Worm (Caenorhabditis elegans) whole organism, L4 larva: ENCODE measurements around the gene T01D1.5.

ENCODE experiments used
- D1046.2 ChIP-seq: fragments of 200-800 bp; sonication (Bioruptor generic); IDR thresholded peaks from 2 replicates; pipeline ENCODE4 v1.3.6; 2022; ENCODE audit warnings: missing genetic modification characterization, missing compliant biosample characterization
- F37D6.2 ChIP-seq: sonication (generic microtip); optimal IDR thresholded peaks from 2 replicates; lab custom pipeline; 2016; ENCODE audit warnings: mild to moderate bottlenecking, missing genetic modification characterization, missing compliant biosample characterization
- T26A8.4 ChIP-seq: fragments of 200-800 bp; sonication (Bioruptor generic); IDR thresholded peaks from 2 replicates; pipeline ENCODE4 v1.3.6; 2022; ENCODE audit warnings: missing genetic modification characterization, missing compliant biosample characterization
- Y48G9A.11 ChIP-seq: fragments of 200-800 bp; sonication (Bioruptor generic); IDR thresholded peaks from 2 replicates; pipeline ENCODE4 v1.3.6; 2022; ENCODE audit warnings: missing genetic modification reagents, missing genetic modification characterization, missing compliant biosample characterization
- aha-1 ChIP-seq: fragments of 150-350 bp; peaks from one replicate; lab custom pipeline; 2014; ENCODE audit warnings: missing biosample characterization, missing genetic modification characterization
- ama-1 ChIP-seq: fragments of 150-350 bp; optimal IDR thresholded peaks from 2 replicates; lab custom pipeline; 2014; ENCODE audit warnings: inconsistent platforms, mixed read lengths
- arid-1 ChIP-seq: fragments of 200-800 bp; sonication (Bioruptor generic); conservative IDR thresholded peaks from 2 replicates; pipeline ENCODE4 v1.3.6; 2022; ENCODE audit warnings: missing genetic modification reagents, missing genetic modification characterization, missing compliant biosample characterization
- ceh-82 ChIP-seq: sonication (generic microtip); optimal IDR thresholded peaks from 2 replicates; lab custom pipeline; 2017; ENCODE audit warnings: missing biosample characterization, missing genetic modification characterization
- daf-8 ChIP-seq: fragments of 200-800 bp; sonication (Bioruptor generic); IDR thresholded peaks from 2 replicates; pipeline ENCODE4 v1.3.6; 2022; ENCODE audit warnings: missing genetic modification characterization, missing compliant biosample characterization
- dmd-8 ChIP-seq: fragments of 200-800 bp; sonication (Bioruptor generic); IDR thresholded peaks from 2 replicates; pipeline ENCODE4 v1.3.6; 2022; ENCODE audit warnings: missing genetic modification characterization, missing compliant biosample characterization
- dmd-9 ChIP-seq: fragments of 200-800 bp; sonication (Bioruptor generic); IDR thresholded peaks from 2 replicates; pipeline ENCODE4 v1.3.6; 2022; ENCODE audit warnings: missing genetic modification reagents, missing genetic modification characterization, missing compliant biosample characterization
- duxl-1 ChIP-seq: sonication (generic microtip); optimal IDR thresholded peaks from 2 replicates; lab custom pipeline; 2016; ENCODE audit warnings: mild to moderate bottlenecking, missing genetic modification characterization, moderate library complexity, missing compliant biosample characterization; ENCODE audit not compliant: poor library complexity
- egl-43 ChIP-seq: fragments of 200-800 bp; sonication (Bioruptor generic); IDR thresholded peaks from 2 replicates; pipeline ENCODE4 v1.3.6; 2022; ENCODE audit warnings: missing genetic modification reagents, missing genetic modification characterization, missing compliant biosample characterization
- fos-1 ChIP-seq: fragments of 150-350 bp; optimal IDR thresholded peaks from 2 replicates; lab custom pipeline; 2014; ENCODE audit warnings: missing biosample characterization, missing genetic modification characterization
- hlh-11 ChIP-seq: fragments of 200-800 bp; sonication (Bioruptor generic); optimal IDR thresholded peaks from 2 replicates; lab custom pipeline; 2018; ENCODE audit warnings: mild to moderate bottlenecking, missing genetic modification characterization, missing compliant biosample characterization
- hlh-30 ChIP-seq: sonication (generic microtip); optimal IDR thresholded peaks from 2 replicates; lab custom pipeline; 2017; ENCODE audit warnings: antibody characterized with exemption, mild to moderate bottlenecking, missing genetic modification characterization, missing compliant biosample characterization; ENCODE audit not compliant: insufficient read depth
- hmg-1.1 ChIP-seq: fragments of 200-800 bp; sonication (Bioruptor generic); IDR thresholded peaks from 2 replicates; pipeline ENCODE4 v1.3.6; 2022; ENCODE audit warnings: missing genetic modification reagents, missing genetic modification characterization, missing compliant biosample characterization
- jun-1 ChIP-seq: fragments of 150-350 bp; optimal IDR thresholded peaks from 2 replicates; lab custom pipeline; 2014; ENCODE audit warnings: missing biosample characterization, missing genetic modification reagents, missing genetic modification characterization
- lin-1 ChIP-seq: fragments of 200-800 bp; sonication (Bioruptor generic); IDR thresholded peaks from 2 replicates; pipeline ENCODE4 v1.3.6; 2022; ENCODE audit warnings: missing genetic modification reagents, missing genetic modification characterization, missing compliant biosample characterization
- lin-15B ChIP-seq: fragments of 150-350 bp; sonication (generic microtip); optimal IDR thresholded peaks from 3 replicates; lab custom pipeline; 2014; ENCODE audit warnings: missing biosample characterization, missing genetic modification characterization
- lin-29 ChIP-seq: fragments of 200-800 bp; sonication (Bioruptor generic); IDR thresholded peaks from 2 replicates; pipeline ENCODE4 v1.3.6; 2022; ENCODE audit warnings: missing genetic modification reagents, missing genetic modification characterization, missing compliant biosample characterization
- lin-38 ChIP-seq: fragments of 200-800 bp; sonication (Bioruptor generic); IDR thresholded peaks from 2 replicates; pipeline ENCODE4 v1.3.6; 2022; ENCODE audit warnings: missing genetic modification reagents, missing genetic modification characterization, missing compliant biosample characterization
- lin-39 ChIP-seq: fragments of 150-350 bp; optimal IDR thresholded peaks from 2 replicates; lab custom pipeline; 2014; ENCODE audit warnings: missing biosample characterization, missing genetic modification reagents, missing genetic modification characterization
- lsy-2 ChIP-seq, 2 experiments: fragments of 150-350 bp in 1 of 2; sonication (generic microtip) in 1 of 2; optimal IDR thresholded peaks; 2 replicates each; lab custom pipeline; 2014 to 2017; ENCODE audit warnings: missing biosample characterization in 2 of 2, missing genetic modification characterization in 2 of 2
- mdl-1 ChIP-seq, 2 experiments: fragments of 150-350 bp in 1 of 2; sonication (generic microtip) in 1 of 2; optimal IDR thresholded peaks; 2 replicates each; lab custom pipeline; 2014 to 2017; ENCODE audit warnings: missing biosample characterization in 2 of 2, missing genetic modification characterization in 2 of 2
- nhr-10 ChIP-seq: fragments of 150-350 bp; optimal IDR thresholded peaks from 2 replicates; lab custom pipeline; 2014; ENCODE audit warnings: missing biosample characterization, missing genetic modification characterization
- nhr-28 ChIP-seq: fragments of 150-350 bp; optimal IDR thresholded peaks from 2 replicates; lab custom pipeline; 2014; ENCODE audit warnings: missing biosample characterization, missing genetic modification characterization
- nhr-42 ChIP-seq: fragments of 200-800 bp; sonication (Bioruptor generic); IDR thresholded peaks from 2 replicates; pipeline ENCODE4 v1.3.6; 2022; ENCODE audit warnings: missing genetic modification characterization, missing compliant biosample characterization
- nhr-76 ChIP-seq: fragments of 150-350 bp; optimal IDR thresholded peaks from 2 replicates; lab custom pipeline; 2014; ENCODE audit warnings: missing biosample characterization, missing genetic modification characterization
- pha-4 ChIP-seq, 2 experiments: fragments of 150-350 bp in 1 of 2; fragments of 200-800 bp in 1 of 2; sonication (Bioruptor generic) in 1 of 2; IDR thresholded peaks in 1 of 2; optimal IDR thresholded peaks in 1 of 2; 2 replicates each; pipeline versions ENCODE4 v1.3.6 to Lab custom; 2014 to 2022; ENCODE audit warnings: missing genetic modification characterization in 2 of 2, missing genetic modification reagents in 2 of 2, missing biosample characterization in 1 of 2, missing compliant biosample characterization in 1 of 2
- rbr-2 ChIP-seq: sonication (generic microtip); optimal IDR thresholded peaks from 2 replicates; lab custom pipeline; 2016; ENCODE audit warnings: missing genotype, missing genetic modification characterization, missing compliant biosample characterization
- snpc-1.2 ChIP-seq: fragments of 200-800 bp; sonication (Bioruptor generic); IDR thresholded peaks from 2 replicates; pipeline ENCODE4 v1.3.6; 2022; ENCODE audit warnings: missing genetic modification reagents, missing genetic modification characterization, missing compliant biosample characterization
- spr-1 ChIP-seq: sonication (generic microtip); optimal IDR thresholded peaks from 2 replicates; lab custom pipeline; 2016; ENCODE audit warnings: mild to moderate bottlenecking, missing genetic modification characterization, missing compliant biosample characterization
- tra-1 ChIP-seq: fragments of 200-800 bp; sonication (Bioruptor generic); IDR thresholded peaks from 2 replicates; pipeline ENCODE4 v1.3.6; 2022; ENCODE audit warnings: missing genetic modification reagents, missing genetic modification characterization, missing compliant biosample characterization
- unc-130 ChIP-seq: sonication (generic microtip); optimal IDR thresholded peaks from 2 replicates; lab custom pipeline; 2016; ENCODE audit warnings: missing genetic modification reagents, missing genetic modification characterization, missing compliant biosample characterization
- unc-62 ChIP-seq, 3 experiments: fragments of 150-350 bp in 1 of 3; sonication (generic microtip); optimal IDR thresholded peaks in 2 of 3; peaks in 1 of 3; 1 replicate in 1 of 3; 2 replicates in 2 of 3; lab custom pipeline; 2014 to 2017; ENCODE audit warnings: missing biosample characterization in 3 of 3, missing genetic modification characterization in 3 of 3, missing genetic modification reagents in 3 of 3, missing genotype in 1 of 3
- ztf-11 ChIP-seq: fragments of 150-350 bp; optimal IDR thresholded peaks from 2 replicates; lab custom pipeline; 2014; ENCODE audit warnings: missing biosample characterization, missing genetic modification characterization

T01D1.5 gene

ce11 chrII:155904-156303, 33.0 kb downstream of the T01D1.5 start, which contains the start of gene mrpl-28 (continued):
- no peak for TF ChIP-seq dmd-9
- no peak for TF ChIP-seq nhr-76 (tag; lab: Kevin White, UChicago)
- peak; percentile 60 for TF ChIP-seq jun-1 (tag; lab: Kevin White, UChicago)
- TF ChIP-seq hlh-30, result peak; percentile 81
- no peak; the same call in 1 of the 2 replicates for TF ChIP-seq lin-1 (GFP tag; lab: Robert Waterston, UW)
- peak; percentile 92 for TF ChIP-seq T26A8.4 (GFP tag; lab: Robert Waterston, UW)
- 0 out of 2 replicates have a peak, but pooled peaks have one; percentile 49 for TF ChIP-seq tra-1 (GFP tag; lab: Robert Waterston, UW)
- peak; percentile 53; the same call in 1 of the 2 replicates for TF ChIP-seq nhr-42 (GFP tag; lab: Robert Waterston, UW)
- peak; percentile 80; the same call in 1 of the 2 replicates for TF ChIP-seq pha-4 (GFP tag; IDR thresholded peaks at IDR 0.05; lab: Robert Waterston, UW)
- TF ChIP-seq pha-4 (tag; optimal IDR thresholded peaks at IDR 0.05; lab: Kevin White, UChicago), result peak; percentile 97
- TF ChIP-seq ceh-82 (tag; lab: Kevin White, UChicago), result no peak
- no peak for TF ChIP-seq lin-39 (tag; lab: Kevin White, UChicago)
- TF ChIP-seq rbr-2 (tag; lab: Kevin White, UChicago), result peak; percentile 90
- no peak for TF ChIP-seq D1046.2 (GFP tag; lab: Robert Waterston, UW)
- TF ChIP-seq nhr-10 (tag; lab: Kevin White, UChicago), result no peak
- peak; percentile 70 for TF ChIP-seq egl-43 (GFP tag; lab: Robert Waterston, UW)
- TF ChIP-seq ztf-11 (tag; lab: Kevin White, UChicago), result no peak
- peak; percentile 71 for TF ChIP-seq hmg-1.1
- peak; percentile 33 for TF ChIP-seq unc-130 (GFP tag; lab: Kevin White, UChicago)
- peak; percentile 87 for TF ChIP-seq duxl-1 (tag; lab: Kevin White, UChicago)
- TF ChIP-seq lin-29 (GFP tag; lab: Robert Waterston, UW), result 0 out of 2 replicates have a peak, but pooled peaks have one; percentile 47
- TF ChIP-seq F37D6.2 (tag; lab: Kevin White, UChicago), result peak; percentile 74
- TF ChIP-seq dmd-8 (GFP tag; lab: Robert Waterston, UW), result no peak
- TF ChIP-seq mdl-1 (tag; optimal IDR thresholded peaks at IDR 0.05; lab: Kevin White, UChicago), result peak in 1 of 2 experiments; percentile 21
- TF ChIP-seq arid-1 (GFP tag; lab: Robert Waterston, UW), result peak; percentile 78
- peak; percentile 60; the same call in 1 of the 2 replicates for TF ChIP-seq Y48G9A.11
- peak; percentile 87 for TF ChIP-seq lin-15B (tag; lab: Kevin White, UChicago)
- TF ChIP-seq lin-38 (GFP tag; lab: Robert Waterston, UW), result peak; percentile 99
- peak; percentile 71 for TF ChIP-seq spr-1
- peak; percentile 81 for TF ChIP-seq hlh-11 (tag; lab: Kevin White, UChicago)
- no peak for TF ChIP-seq fos-1
- TF ChIP-seq ama-1 (lab: Kevin White, UChicago), result peak; percentile 54
- TF ChIP-seq lsy-2 (tag; optimal IDR thresholded peaks at IDR 0.05; lab: Kevin White, UChicago), result peak; percentile 60 to 95
- 0 out of 2 replicates have a peak, but pooled peaks have one; percentile 16 for TF ChIP-seq snpc-1.2
- TF ChIP-seq, all 104 proteins: peak for 56

- TF ChIP-seq nhr-28 (no peak), dmd-8 (GFP tag; lab: Robert Waterston, UW) (no peak), aha-1 (tag; lab: Kevin White, UChicago) (peak; percentile 12), ceh-82 (tag; lab: Kevin White, UChicago) (no peak)
Observed at ce11 chrII:152283-152682, 36.6 kb downstream of the T01D1.5 start, which contains the start of gene T25D3.3. T25D3.3 (plus strand) TSS chrII:152583.

ce11 chrII:151495-151894, 37.4 kb downstream of the T01D1.5 start:
- no peak for TF ChIP-seq daf-8 (GFP tag; lab: Robert Waterston, UW)
- peak in 1 of 2 experiments; percentile 95 for TF ChIP-seq unc-62 (GFP tag; optimal IDR thresholded peaks at IDR 0.05 in 1 of 2; lab: Kevin White, UChicago)
- TF ChIP-seq unc-62 (tag; optimal IDR thresholded peaks at IDR 0.05; lab: Kevin White, UChicago), result no peak
